Fruit fly (Drosophila melanogaster) whole organism, embryonic: ENCODE data around the gene CG42748.

Experiments used
- Ada2b ChIP-seq: fragments of 200-800 bp; sonication (Bioruptor generic); IDR thresholded peaks from 2 replicates; pipeline ENCODE4 v1.3.6; 2022; ENCODE audit warnings: missing biosample characterization, missing genetic modification characterization
- Atf-2 ChIP-seq: fragments of 200-800 bp; sonication (Bioruptor generic); optimal IDR thresholded peaks from 2 replicates; lab custom pipeline; 2016; ENCODE audit warnings: missing biosample characterization, missing genetic modification characterization
- CG10209 ChIP-seq: fragments of 200-800 bp; sonication (Bioruptor generic); optimal IDR thresholded peaks from 3 replicates; lab custom pipeline; 2017; ENCODE audit warnings: missing biosample characterization, mild to moderate bottlenecking, missing genetic modification characterization, missing genetic modification reagents
- CG10431 ChIP-seq: fragments of 200-800 bp; sonication (Bioruptor generic); optimal IDR thresholded peaks from 3 replicates; lab custom pipeline; 2018; ENCODE audit warnings: missing biosample characterization, mild to moderate bottlenecking, missing genetic modification characterization
- CG10543 ChIP-seq: fragments of 200-800 bp; sonication (Bioruptor generic); optimal IDR thresholded peaks from 3 replicates; lab custom pipeline; 2017; ENCODE audit warnings: missing biosample characterization, mild to moderate bottlenecking, missing genetic modification characterization, moderate library complexity
- CG12744 ChIP-seq: fragments of 200-800 bp; sonication (Bioruptor generic); optimal IDR thresholded peaks from 2 replicates; lab custom pipeline; 2016; ENCODE audit warnings: missing biosample characterization, missing genetic modification characterization
- CG12769 ChIP-seq: fragments of 200-800 bp; sonication (Bioruptor generic); optimal IDR thresholded peaks from 2 replicates; lab custom pipeline; 2019; ENCODE audit warnings: missing biosample characterization, mild to moderate bottlenecking, missing genetic modification characterization, moderate library complexity
- CG12942 ChIP-seq: fragments of 200-800 bp; sonication (Bioruptor generic); optimal IDR thresholded peaks from 3 replicates; lab custom pipeline; 2016; ENCODE audit warnings: missing biosample characterization, missing genetic modification characterization
- CG13287 ChIP-seq: fragments of 200-800 bp; sonication (Bioruptor generic); IDR thresholded peaks from 2 replicates; pipeline ENCODE4 v1.3.6; 2022; ENCODE audit warnings: missing biosample characterization, missing genetic modification characterization; ENCODE audit not compliant: partially characterized antibody
- CG13894 ChIP-seq: fragments of 200-800 bp; sonication (Bioruptor generic); optimal IDR thresholded peaks from 3 replicates; lab custom pipeline; 2018; ENCODE audit warnings: missing biosample characterization, mild to moderate bottlenecking, missing genetic modification characterization, moderate library complexity
- CG2199 ChIP-seq: fragments of 200-800 bp; sonication (Bioruptor generic); IDR thresholded peaks from 3 replicates; pipeline ENCODE4 v1.3.6; 2022; ENCODE audit warnings: missing biosample characterization, missing genetic modification characterization
- CG2202 ChIP-seq: fragments of 200-800 bp; sonication (Bioruptor generic); optimal IDR thresholded peaks from 2 replicates; lab custom pipeline; 2018; ENCODE audit warnings: missing biosample characterization, mild to moderate bottlenecking, missing genetic modification characterization
- CG2889 ChIP-seq: fragments of 200-800 bp; sonication (Bioruptor generic); IDR thresholded peaks from 3 replicates; pipeline ENCODE4 v1.3.6; 2022; ENCODE audit warnings: missing biosample characterization, missing genetic modification characterization
- CG31388 ChIP-seq: fragments of 200-800 bp; sonication (Bioruptor generic); optimal IDR thresholded peaks from 2 replicates; lab custom pipeline; 2016; ENCODE audit warnings: missing biosample characterization, missing genetic modification characterization
- CG3163 ChIP-seq: fragments of 200-800 bp; sonication (Bioruptor generic); optimal IDR thresholded peaks from 3 replicates; lab custom pipeline; 2016; ENCODE audit warnings: missing biosample characterization, missing genetic modification characterization
- CG3726 ChIP-seq: fragments of 200-800 bp; sonication (Bioruptor generic); IDR thresholded peaks from 3 replicates; pipeline ENCODE4, ENCODE4 v1.3.6; 2022; ENCODE audit warnings: missing biosample characterization, missing genetic modification characterization
- CG42726 ChIP-seq: fragments of 200-800 bp; sonication (Bioruptor generic); IDR thresholded peaks from 2 replicates; pipeline ENCODE4 v1.3.6; 2022; ENCODE audit warnings: missing biosample characterization, missing genetic modification characterization; ENCODE audit not compliant: partially characterized antibody
- CG4360 ChIP-seq: fragments of 200-800 bp; sonication (Bioruptor generic); IDR thresholded peaks from 2 replicates; pipeline ENCODE4 v1.3.6; 2022; ENCODE audit warnings: missing biosample characterization, missing genetic modification characterization
- CG4404 ChIP-seq: fragments of 200-800 bp; sonication (Bioruptor generic); IDR thresholded peaks from 2 replicates; pipeline ENCODE4 v1.3.6; 2022; ENCODE audit warnings: missing biosample characterization, missing genetic modification characterization
- CG8478 ChIP-seq: fragments of >200 bp; optimal IDR thresholded peaks from 2 replicates; lab custom pipeline; 2018
- CG8944 ChIP-seq: fragments of 200-800 bp; sonication (Bioruptor generic); optimal IDR thresholded peaks from 3 replicates; lab custom pipeline; 2016; ENCODE audit warnings: missing biosample characterization, missing genetic modification characterization
- CTCF ChIP-seq: fragments of 200-800 bp; sonication (Bioruptor generic); optimal IDR thresholded peaks from 2 replicates; lab custom pipeline; 2017; ENCODE audit warnings: missing biosample characterization, mild to moderate bottlenecking, missing genetic modification characterization, moderate library complexity
- Dek ChIP-seq: fragments of 200-800 bp; sonication (Bioruptor generic); optimal IDR thresholded peaks from 3 replicates; lab custom pipeline; 2019; ENCODE audit warnings: missing biosample characterization, mild to moderate bottlenecking, missing genetic modification characterization, moderate library complexity
- HLH54F ChIP-seq: fragments of 200-800 bp; sonication (Bioruptor generic); optimal IDR thresholded peaks from 3 replicates; lab custom pipeline; 2016; ENCODE audit warnings: missing biosample characterization, missing genetic modification characterization
- Hey ChIP-seq: fragments of 200-800 bp; sonication (Bioruptor generic); optimal IDR thresholded peaks from 3 replicates; lab custom pipeline; 2018; ENCODE audit warnings: missing biosample characterization, mild to moderate bottlenecking, missing genetic modification characterization
- Jarid2 ChIP-seq: fragments of 200-800 bp; sonication (Bioruptor generic); optimal IDR thresholded peaks from 3 replicates; lab custom pipeline; 2017; ENCODE audit warnings: mild to moderate bottlenecking, missing biosample characterization, missing genetic modification reagents, missing genetic modification characterization
- MBD-R2 ChIP-seq: fragments of 200-800 bp; sonication (Bioruptor generic); IDR thresholded peaks from 2 replicates; pipeline ENCODE4 v1.3.6; 2022; ENCODE audit warnings: missing biosample characterization, missing genetic modification characterization
- Med ChIP-seq: fragments of 200-800 bp; sonication (Bioruptor generic); peaks from one replicate; lab custom pipeline; 2016; ENCODE audit warnings: missing biosample characterization, missing genetic modification characterization, mild to moderate bottlenecking, inconsistent platforms, moderate library complexity
- Meics ChIP-seq: fragments of 200-800 bp; sonication (Bioruptor generic); optimal IDR thresholded peaks from 2 replicates; lab custom pipeline; 2017; ENCODE audit warnings: missing biosample characterization, mild to moderate bottlenecking, missing genetic modification characterization
- Ptx1 ChIP-seq: fragments of 200-800 bp; sonication (Bioruptor generic); IDR thresholded peaks from 2 replicates; pipeline ENCODE4 v1.3.6; 2022; ENCODE audit warnings: missing biosample characterization, missing genetic modification characterization
- Trl ChIP-seq, 3 experiments: fragments of >200 bp in 2 of 3; fragments of 200-800 bp in 1 of 3; sonication (Bioruptor generic) in 1 of 3; optimal IDR thresholded peaks; 2 replicates in 1 of 3; 3 replicates in 2 of 3; lab custom pipeline; 2016 to 2017; ENCODE audit warnings: missing biosample characterization in 1 of 3, missing genetic modification characterization in 1 of 3
- caup ChIP-seq: fragments of 200-800 bp; sonication (Bioruptor generic); optimal IDR thresholded peaks from 3 replicates; lab custom pipeline; 2017; ENCODE audit warnings: missing biosample characterization, mild to moderate bottlenecking, missing genetic modification characterization, moderate library complexity; ENCODE audit not compliant: severe bottlenecking
- cg ChIP-seq: fragments of 200-800 bp; sonication (Bioruptor generic); optimal IDR thresholded peaks from 3 replicates; lab custom pipeline; 2019; ENCODE audit warnings: missing biosample characterization, mild to moderate bottlenecking, missing genetic modification characterization, moderate library complexity
- dysf ChIP-seq: fragments of 200-800 bp; sonication (Bioruptor generic); IDR thresholded peaks from 3 replicates; pipeline ENCODE4 v1.3.6; 2022; ENCODE audit warnings: missing biosample characterization, missing genetic modification characterization
- en ChIP-seq: fragments of 200-800 bp; sonication (Bioruptor generic); optimal IDR thresholded peaks from 2 replicates; lab custom pipeline; 2016; ENCODE audit warnings: missing biosample characterization, missing genetic modification characterization
- fu2 ChIP-seq: fragments of 200-800 bp; sonication (Bioruptor generic); optimal IDR thresholded peaks from 2 replicates; lab custom pipeline; 2016; ENCODE audit warnings: missing biosample characterization, missing genetic modification characterization
- hb ChIP-seq: fragments of 200-800 bp; sonication (Bioruptor generic); IDR thresholded peaks from 3 replicates; pipeline ENCODE4 v1.3.6; 2022; ENCODE audit warnings: missing biosample characterization, missing genetic modification characterization; ENCODE audit not compliant: partially characterized antibody
- hkb ChIP-seq, 2 experiments: fragments of 200-800 bp in 1 of 2; fragments of >200 bp in 1 of 2; sonication (Bioruptor generic) in 1 of 2; IDR thresholded peaks in 1 of 2; optimal IDR thresholded peaks in 1 of 2; 2 replicates each; pipeline versions ENCODE4 v1.3.6 to Lab custom; 2017 to 2022; ENCODE audit warnings: missing biosample characterization in 1 of 2, missing genetic modification characterization in 1 of 2
- insv ChIP-seq, 2 experiments: fragments of 200-800 bp; sonication (Bioruptor generic); optimal IDR thresholded peaks; 3 replicates each; lab custom pipeline; 2016 to 2018; ENCODE audit warnings: missing biosample characterization in 2 of 2, missing genetic modification characterization in 2 of 2
- jing ChIP-seq: fragments of 200-800 bp; sonication (Bioruptor generic); optimal IDR thresholded peaks from 2 replicates; lab custom pipeline; 2018; ENCODE audit warnings: missing biosample characterization, mild to moderate bottlenecking, missing genetic modification characterization
- kni ChIP-seq: fragments of 200-800 bp; sonication (Bioruptor generic); optimal IDR thresholded peaks from 3 replicates; lab custom pipeline; 2017; ENCODE audit warnings: mild to moderate bottlenecking, missing biosample characterization, missing genetic modification reagents, missing genetic modification characterization
- knrl ChIP-seq: fragments of 200-800 bp; sonication (Bioruptor generic); IDR thresholded peaks from 3 replicates; pipeline ENCODE4 v1.3.6; 2022; ENCODE audit warnings: missing biosample characterization, missing genetic modification characterization; ENCODE audit not compliant: partially characterized antibody
- mirr ChIP-seq: fragments of 200-800 bp; sonication (Bioruptor generic); optimal IDR thresholded peaks from 3 replicates; lab custom pipeline; 2018; ENCODE audit warnings: missing biosample characterization, mild to moderate bottlenecking, missing genetic modification characterization
- sens ChIP-seq: fragments of 200-800 bp; sonication (Bioruptor generic); peaks from one replicate; lab custom pipeline; 2016; ENCODE audit warnings: missing biosample characterization, missing genetic modification characterization
- sr ChIP-seq: fragments of 200-800 bp; sonication (Bioruptor generic); IDR thresholded peaks from 3 replicates; pipeline ENCODE4 v1.3.6; 2022; ENCODE audit warnings: missing biosample characterization, missing genetic modification characterization
- stwl ChIP-seq: fragments of 200-800 bp; sonication (Bioruptor generic); optimal IDR thresholded peaks from 3 replicates; lab custom pipeline; 2018; ENCODE audit warnings: missing biosample characterization, mild to moderate bottlenecking, missing genetic modification characterization, moderate library complexity
- vvl ChIP-seq: fragments of 200-800 bp; sonication (Bioruptor generic); IDR thresholded peaks from 2 replicates; pipeline ENCODE4 v1.3.6; 2022; ENCODE audit warnings: missing biosample characterization, missing genetic modification characterization
- wek ChIP-seq: fragments of 200-800 bp; sonication (Bioruptor generic); optimal IDR thresholded peaks from 3 replicates; lab custom pipeline; 2018; ENCODE audit warnings: missing biosample characterization, mild to moderate bottlenecking, missing genetic modification characterization, moderate library complexity
- zfh1 ChIP-seq: fragments of 200-800 bp; sonication (Bioruptor generic); IDR thresholded peaks from 3 replicates; pipeline ENCODE4 v1.3.6; 2022; ENCODE audit warnings: missing biosample characterization, missing genetic modification characterization

CG42748 gene

dm6 chr2L:22132984-22133383, 2.0 kb downstream of the CG42748 start (continued):
- no peak for TF ChIP-seq CG2889 (GFP tag; lab: Robert Waterston, UW)
- TF ChIP-seq zfh1 = no peak
- peak; percentile 59 for TF ChIP-seq CG10431 (GFP tag; lab: Kevin White, UChicago)
- TF ChIP-seq CG2199 (GFP tag; lab: Robert Waterston, UW) = 0 out of 3 replicates have a peak, but pooled peaks have one; percentile 11
- no peak for TF ChIP-seq Atf-2
- peak; percentile 77 for TF ChIP-seq wek (GFP tag; lab: Kevin White, UChicago)
- TF ChIP-seq CG2202 (tag; lab: Kevin White, UChicago) = no peak
- TF ChIP-seq CG4360 (GFP tag; lab: Robert Waterston, UW) = no peak
- no peak for TF ChIP-seq Ptx1 (GFP tag; lab: Robert Waterston, UW)
- TF ChIP-seq Meics (GFP tag; lab: Kevin White, UChicago) = peak; percentile 83
- no peak for TF ChIP-seq CG12942 (GFP tag; lab: Kevin White, UChicago)
- no peak for TF ChIP-seq CG42726 (GFP tag; lab: Robert Waterston, UW)
- TF ChIP-seq sr = no peak
- TF ChIP-seq jing (GFP tag; lab: Kevin White, UChicago) = no peak
- TF ChIP-seq CG31388 (GFP tag; lab: Kevin White, UChicago) = no peak
- TF ChIP-seq CG10209 = no peak
- TF ChIP-seq CG10543 (GFP tag; lab: Kevin White, UChicago) = no peak
- no peak for TF ChIP-seq en (GFP tag; lab: Kevin White, UChicago)
- TF ChIP-seq Dek (tag; lab: Kevin White, UChicago) = no peak
- TF ChIP-seq Ada2b (GFP tag; lab: Robert Waterston, UW) = no peak
- no peak for TF ChIP-seq CG8478 (lab: Kevin White, UChicago)
- TF ChIP-seq CG8944 = no peak
- TF ChIP-seq dysf (GFP tag; lab: Robert Waterston, UW) = no peak
- TF ChIP-seq fu2 (GFP tag; lab: Kevin White, UChicago) = no peak
- no peak for TF ChIP-seq CG3726 (GFP tag; lab: Robert Waterston, UW)
- no peak for TF ChIP-seq vvl (GFP tag; lab: Robert Waterston, UW)
- no peak for TF ChIP-seq CG4404
- no peak for TF ChIP-seq sens (GFP tag; lab: Kevin White, UChicago)
- TF ChIP-seq hb (GFP tag; lab: Robert Waterston, UW) = no peak
- no peak for TF ChIP-seq Hey (tag; lab: Kevin White, UChicago)
- no peak for TF ChIP-seq mirr (GFP tag; lab: Kevin White, UChicago)
- TF ChIP-seq, all 482 proteins: peak for 10

dm6 chr2L:22134091-22134730, 3.2 kb downstream of the CG42748 start:
- TF ChIP-seq HLH54F (GFP tag; lab: Kevin White, UChicago) (no peak), cg (GFP tag; lab: Kevin White, UChicago) (peak; percentile 52), MBD-R2 (GFP tag; lab: Robert Waterston, UW) (peak; percentile 22; the same call in 1 of the 2 replicates), knrl (GFP tag; lab: Robert Waterston, UW) (no peak), CTCF (GFP tag; lab: Kevin White, UChicago) (no peak), vvl (GFP tag; lab: Robert Waterston, UW) (peak; percentile 24; the same call in 1 of the 2 replicates), CG12769 (tag; lab: Kevin White, UChicago) (peak; percentile 59), caup (GFP tag; lab: Kevin White, UChicago) (peak; percentile 11), CG2199 (GFP tag; lab: Robert Waterston, UW) (0 out of 3 replicates have a peak, but pooled peaks have one; percentile 10), CG13894 (peak; percentile 54), sens (GFP tag; lab: Kevin White, UChicago) (peak; percentile 64), Med (GFP tag; lab: Kevin White, UChicago) (peak; percentile 48), CG12744 (GFP tag; lab: Kevin White, UChicago) (no peak), CG13287 (GFP tag; lab: Robert Waterston, UW) (peak; percentile 11; the same call in 1 of the 2 replicates), kni (GFP tag; lab: Kevin White, UChicago) (peak; percentile 53), CG10543 (GFP tag; lab: Kevin White, UChicago) (peak; percentile 34), Jarid2 (GFP tag; lab: Kevin White, UChicago) (peak; percentile 68), hkb (optimal IDR thresholded peaks at IDR 0.05; lab: Kevin White, UChicago) (no peak), hkb (GFP tag; IDR thresholded peaks at IDR 0.05; lab: Robert Waterston, UW) (peak; percentile 19; the same call in 1 of the 2 replicates), CG3163 (peak; percentile 9), insv (GFP tag; optimal IDR thresholded peaks at IDR 0.05; lab: Kevin White, UChicago) (peak in 1 of 2 experiments; percentile 44), stwl (no peak), Trl (optimal IDR thresholded peaks at IDR 0.05; lab: Kevin White, UChicago) (peak; percentile 62 to 77), Trl (GFP tag; optimal IDR thresholded peaks at IDR 0.05; lab: Kevin White, UChicago) (no peak)
